Worm (Caenorhabditis elegans) whole organism, L4 larva: Measurements from ENCODE around the gene R11F4.1.

Source experiments
- F44E2.7 ChIP-seq: fragments of 200-800 bp; sonication (Bioruptor generic); IDR thresholded peaks from 2 replicates; pipeline ENCODE4 v2.1.2; 2022; ENCODE audit warnings: missing genetic modification characterization, missing compliant biosample characterization
- T26A8.4 ChIP-seq: fragments of 200-800 bp; sonication (Bioruptor generic); IDR thresholded peaks from 2 replicates; pipeline ENCODE4 v1.3.6; 2022; ENCODE audit warnings: missing genetic modification characterization, missing compliant biosample characterization
- Y48G9A.11 ChIP-seq: fragments of 200-800 bp; sonication (Bioruptor generic); IDR thresholded peaks from 2 replicates; pipeline ENCODE4 v1.3.6; 2022; ENCODE audit warnings: missing genetic modification reagents, missing genetic modification characterization, missing compliant biosample characterization
- arid-1 ChIP-seq: fragments of 200-800 bp; sonication (Bioruptor generic); conservative IDR thresholded peaks from 2 replicates; pipeline ENCODE4 v1.3.6; 2022; ENCODE audit warnings: missing genetic modification reagents, missing genetic modification characterization, missing compliant biosample characterization
- ceh-28 ChIP-seq: fragments of 150-350 bp; optimal IDR thresholded peaks from 2 replicates; lab custom pipeline; 2014; ENCODE audit warnings: missing biosample characterization, missing genetic modification reagents, missing genetic modification characterization
- ceh-44 ChIP-seq: fragments of 200-800 bp; sonication (Bioruptor generic); IDR thresholded peaks from 2 replicates; pipeline ENCODE4 v1.3.6; 2022; ENCODE audit warnings: missing genetic modification reagents, missing genetic modification characterization, missing compliant biosample characterization
- ceh-62 ChIP-seq: sonication (generic microtip); optimal IDR thresholded peaks from 2 replicates; lab custom pipeline; 2017; ENCODE audit warnings: missing biosample characterization, missing genetic modification characterization
- cey-2 ChIP-seq: sonication (generic microtip); optimal IDR thresholded peaks from 3 replicates; lab custom pipeline; 2017; ENCODE audit warnings: missing genetic modification characterization, mild to moderate bottlenecking, missing compliant biosample characterization, antibody characterized with exemption, borderline replicate concordance; ENCODE audit not compliant: insufficient read depth
- daf-16 ChIP-seq, 3 experiments: sonication (generic microtip); optimal IDR thresholded peaks; 2 replicates each; lab custom pipeline; 2016 to 2017; ENCODE audit warnings: missing genetic modification characterization in 3 of 3, missing genetic modification reagents in 3 of 3, mild to moderate bottlenecking in 2 of 3, missing compliant biosample characterization in 2 of 3, missing biosample characterization in 1 of 3, moderate library complexity in 1 of 3
- daf-19 ChIP-seq: fragments of 200-800 bp; sonication (Bioruptor generic); conservative IDR thresholded peaks from 2 replicates; pipeline ENCODE4 v1.3.6; 2022; ENCODE audit warnings: missing genetic modification characterization, missing compliant biosample characterization
- daf-8 ChIP-seq: fragments of 200-800 bp; sonication (Bioruptor generic); IDR thresholded peaks from 2 replicates; pipeline ENCODE4 v1.3.6; 2022; ENCODE audit warnings: missing genetic modification characterization, missing compliant biosample characterization
- dmd-6 ChIP-seq: fragments of 200-800 bp; sonication (Bioruptor generic); IDR thresholded peaks from 2 replicates; pipeline ENCODE4 v1.3.6; 2022; ENCODE audit warnings: missing genetic modification reagents, missing genetic modification characterization, missing compliant biosample characterization
- dpl-1 ChIP-seq: fragments of 150-350 bp; optimal IDR thresholded peaks from 2 replicates; lab custom pipeline; 2014; ENCODE audit warnings: missing biosample characterization, missing genetic modification reagents, missing genetic modification characterization
- dve-1 ChIP-seq: sonication (generic microtip); optimal IDR thresholded peaks from 2 replicates; lab custom pipeline; 2017; ENCODE audit warnings: antibody characterized with exemption, mild to moderate bottlenecking, missing genetic modification characterization, missing compliant biosample characterization; ENCODE audit not compliant: insufficient read depth
- egl-43 ChIP-seq: fragments of 200-800 bp; sonication (Bioruptor generic); IDR thresholded peaks from 2 replicates; pipeline ENCODE4 v1.3.6; 2022; ENCODE audit warnings: missing genetic modification reagents, missing genetic modification characterization, missing compliant biosample characterization
- fos-1 ChIP-seq: fragments of 150-350 bp; optimal IDR thresholded peaks from 2 replicates; lab custom pipeline; 2014; ENCODE audit warnings: missing biosample characterization, missing genetic modification characterization
- hlh-11 ChIP-seq: fragments of 200-800 bp; sonication (Bioruptor generic); optimal IDR thresholded peaks from 2 replicates; lab custom pipeline; 2018; ENCODE audit warnings: mild to moderate bottlenecking, missing genetic modification characterization, missing compliant biosample characterization
- hlh-30 ChIP-seq: sonication (generic microtip); optimal IDR thresholded peaks from 2 replicates; lab custom pipeline; 2017; ENCODE audit warnings: antibody characterized with exemption, mild to moderate bottlenecking, missing genetic modification characterization, missing compliant biosample characterization; ENCODE audit not compliant: insufficient read depth
- hmg-1.1 ChIP-seq: fragments of 200-800 bp; sonication (Bioruptor generic); IDR thresholded peaks from 2 replicates; pipeline ENCODE4 v1.3.6; 2022; ENCODE audit warnings: missing genetic modification reagents, missing genetic modification characterization, missing compliant biosample characterization
- lim-7 ChIP-seq: fragments of 200-800 bp; sonication (Bioruptor generic); IDR thresholded peaks from 2 replicates; pipeline ENCODE4 v1.3.6; 2022; ENCODE audit warnings: missing genetic modification characterization, missing compliant biosample characterization
- lin-1 ChIP-seq: fragments of 200-800 bp; sonication (Bioruptor generic); IDR thresholded peaks from 2 replicates; pipeline ENCODE4 v1.3.6; 2022; ENCODE audit warnings: missing genetic modification reagents, missing genetic modification characterization, missing compliant biosample characterization
- lin-13 ChIP-seq: fragments of 150-350 bp; optimal IDR thresholded peaks from 2 replicates; lab custom pipeline; 2014; ENCODE audit warnings: missing biosample characterization, missing genetic modification reagents, missing genetic modification characterization
- madf-9 ChIP-seq: fragments of 200-800 bp; sonication (Bioruptor generic); conservative IDR thresholded peaks from 2 replicates; pipeline ENCODE4 v1.3.6; 2022; ENCODE audit warnings: missing genetic modification reagents, missing genetic modification characterization, missing compliant biosample characterization
- mxl-2 ChIP-seq: fragments of 200-800 bp; sonication (Bioruptor generic); conservative IDR thresholded peaks from 2 replicates; pipeline ENCODE4 v1.3.6; 2022; ENCODE audit warnings: missing genetic modification reagents, missing genetic modification characterization, missing compliant biosample characterization
- nhr-28 ChIP-seq: fragments of 150-350 bp; optimal IDR thresholded peaks from 2 replicates; lab custom pipeline; 2014; ENCODE audit warnings: missing biosample characterization, missing genetic modification characterization
- nhr-41 ChIP-seq: fragments of 200-800 bp; sonication (Bioruptor generic); IDR thresholded peaks from 2 replicates; pipeline ENCODE4 v1.3.6; 2022; ENCODE audit warnings: missing genetic modification reagents, missing genetic modification characterization, missing compliant biosample characterization
- nhr-42 ChIP-seq: fragments of 200-800 bp; sonication (Bioruptor generic); IDR thresholded peaks from 2 replicates; pipeline ENCODE4 v1.3.6; 2022; ENCODE audit warnings: missing genetic modification characterization, missing compliant biosample characterization
- saeg-2 ChIP-seq: fragments of 200-800 bp; sonication (Bioruptor generic); IDR thresholded peaks from 2 replicates; pipeline ENCODE4 v1.3.6; 2022; ENCODE audit warnings: missing genetic modification reagents, missing genetic modification characterization, missing compliant biosample characterization
- snpc-4 ChIP-seq: fragments of 150-350 bp; optimal IDR thresholded peaks from 2 replicates; lab custom pipeline; 2014; ENCODE audit warnings: missing biosample characterization, missing genetic modification characterization
- unc-39 ChIP-seq: sonication (generic microtip); optimal IDR thresholded peaks from 2 replicates; lab custom pipeline; 2017; ENCODE audit warnings: missing biosample characterization, missing genetic modification characterization
- unc-62 ChIP-seq, 3 experiments: fragments of 150-350 bp in 1 of 3; sonication (generic microtip); optimal IDR thresholded peaks in 2 of 3; peaks in 1 of 3; 1 replicate in 1 of 3; 2 replicates in 2 of 3; lab custom pipeline; 2014 to 2017; ENCODE audit warnings: missing biosample characterization in 3 of 3, missing genetic modification characterization in 3 of 3, missing genetic modification reagents in 3 of 3, missing genotype in 1 of 3
- zfp-3 ChIP-seq: fragments of 200-800 bp; sonication (Bioruptor generic); conservative IDR thresholded peaks from 2 replicates; pipeline ENCODE4 v1.3.6; 2022; ENCODE audit warnings: missing genetic modification reagents, missing genetic modification characterization, missing compliant biosample characterization
- ztf-11 ChIP-seq: fragments of 150-350 bp; optimal IDR thresholded peaks from 2 replicates; lab custom pipeline; 2014; ENCODE audit warnings: missing biosample characterization, missing genetic modification characterization

The R11F4.1 gene

ce11 chrII:4049672-4050071 is 42.1 kb upstream of the R11F4.1 start (continued):
- peak; percentile 72; the same call in 1 of the 2 replicates for TF ChIP-seq nhr-42 (GFP tag; lab: Robert Waterston, UW)
- TF ChIP-seq hmg-1.1 (GFP tag; lab: Robert Waterston, UW), result peak; percentile 46
- TF ChIP-seq hlh-30 (tag; lab: Kevin White, UChicago), result peak; percentile 26
- TF ChIP-seq ceh-44 (GFP tag; lab: Robert Waterston, UW), result peak; percentile 52; the same call in 1 of the 2 replicates
- peak; percentile 37 for TF ChIP-seq dpl-1
- peak; percentile 35 for TF ChIP-seq hlh-11
- peak; percentile 11 for TF ChIP-seq dve-1 (tag; lab: Kevin White, UChicago)
- peak; percentile 24; the same call in 1 of the 2 replicates for TF ChIP-seq T26A8.4
- TF ChIP-seq, all 104 proteins: peak for 28; not testable (repeated sequence) for 76

ce11 chrII:4051196-4051595 is 40.5 kb upstream of the R11F4.1 start:
- TF ChIP-seq Y48G9A.11 (GFP tag; lab: Robert Waterston, UW), result peak; percentile 27; the same call in 1 of the 2 replicates

- TF ChIP-seq unc-39 (tag; lab: Kevin White, UChicago) (no peak), daf-16 (GFP tag; optimal IDR thresholded peaks at IDR 0.05; lab: Kevin White, UChicago) (no peak), daf-16 (tag; optimal IDR thresholded peaks at IDR 0.05; lab: Kevin White, UChicago) (no peak), nhr-28 (tag; lab: Kevin White, UChicago) (no peak), dmd-6 (GFP tag; lab: Robert Waterston, UW) (no peak), fos-1 (tag; lab: Kevin White, UChicago) (no peak), unc-62 (GFP tag; optimal IDR thresholded peaks at IDR 0.05 in 1 of 2; lab: Kevin White, UChicago) (no peak), unc-62 (tag; optimal IDR thresholded peaks at IDR 0.05; lab: Kevin White, UChicago) (no peak), ztf-11 (tag; lab: Kevin White, UChicago) (no peak), lin-1 (GFP tag; lab: Robert Waterston, UW) (no peak), arid-1 (GFP tag; lab: Robert Waterston, UW) (no peak), F44E2.7 (GFP tag; lab: Robert Waterston, UW) (no peak), nhr-41 (GFP tag; lab: Robert Waterston, UW) (no peak), ceh-62 (tag; lab: Kevin White, UChicago) (no peak), snpc-4 (tag; lab: Kevin White, UChicago) (no peak), madf-9 (GFP tag; lab: Robert Waterston, UW) (no peak), zfp-3 (no peak), daf-8 (no peak), mxl-2 (GFP tag; lab: Robert Waterston, UW) (no peak), saeg-2 (GFP tag; lab: Robert Waterston, UW) (no peak)
- TF ChIP-seq, all 104 proteins: peak for 0
Observed at ce11 chrII:4062477-4062876, 29.3 kb upstream of the R11F4.1 start, which contains the start of gene gadr-4. Gene gadr-4 (minus strand): TSS chrII:4062577.

ce11 chrII:4063997-4064396 is 27.7 kb upstream of the R11F4.1 start, which contains the start of gene fbxb-118:
Gene fbxb-118 (minus strand): TSS chrII:4064097.
- no peak for TF ChIP-seq cey-2
- TF ChIP-seq dmd-6 (GFP tag; lab: Robert Waterston, UW), result no peak

ce11 chrII:4067258-4067657 is 24.5 kb upstream of the R11F4.1 start, which contains the start of gene W06A11.1:
Gene W06A11.1 (plus strand): TSS chrII:4067558.
- TF ChIP-seq unc-62 (GFP tag; optimal IDR thresholded peaks at IDR 0.05 in 1 of 2; lab: Kevin White, UChicago) (no peak), unc-62 (tag; optimal IDR thresholded peaks at IDR 0.05; lab: Kevin White, UChicago) (no peak), T26A8.4 (no peak), egl-43 (GFP tag; lab: Robert Waterston, UW) (no peak), cey-2 (no peak), dmd-6 (GFP tag; lab: Robert Waterston, UW) (no peak), ceh-28 (tag; lab: Kevin White, UChicago) (no peak), lin-13 (GFP tag; lab: Kevin White, UChicago) (no peak), lim-7 (GFP tag; lab: Robert Waterston, UW) (no peak), daf-19 (no peak)
